Fruit fly (Drosophila melanogaster) whole organism, embryonic: Measurements from ENCODE around the gene Cyp4d1.

Source experiments
- Ada2b ChIP-seq: fragments of 200-800 bp; sonication (Bioruptor generic); IDR thresholded peaks from 2 replicates; pipeline ENCODE4 v1.3.6; 2022; ENCODE audit warnings: missing biosample characterization, missing genetic modification characterization
- CG12104 ChIP-seq: fragments of 200-800 bp; sonication (Bioruptor generic); optimal IDR thresholded peaks from 3 replicates; lab custom pipeline; 2016; ENCODE audit warnings: missing biosample characterization, missing genetic modification characterization
- CG12236 ChIP-seq: fragments of 200-800 bp; sonication (Bioruptor generic); optimal IDR thresholded peaks from 2 replicates; lab custom pipeline; 2016; ENCODE audit warnings: missing biosample characterization, missing genetic modification characterization
- CG12299 ChIP-seq: fragments of 200-800 bp; sonication (Bioruptor generic); optimal IDR thresholded peaks from 2 replicates; lab custom pipeline; 2018; ENCODE audit warnings: missing biosample characterization, mild to moderate bottlenecking, missing genetic modification characterization
- CG12942 ChIP-seq: fragments of 200-800 bp; sonication (Bioruptor generic); optimal IDR thresholded peaks from 3 replicates; lab custom pipeline; 2016; ENCODE audit warnings: missing biosample characterization, missing genetic modification characterization
- CG13287 ChIP-seq: fragments of 200-800 bp; sonication (Bioruptor generic); IDR thresholded peaks from 2 replicates; pipeline ENCODE4 v1.3.6; 2022; ENCODE audit warnings: missing biosample characterization, missing genetic modification characterization; ENCODE audit not compliant: partially characterized antibody
- CG15011 ChIP-seq: fragments of 200-800 bp; sonication (Bioruptor generic); optimal IDR thresholded peaks from 3 replicates; lab custom pipeline; 2018; ENCODE audit warnings: missing biosample characterization, mild to moderate bottlenecking, missing genetic modification characterization
- CG17186 ChIP-seq: fragments of 200-800 bp; sonication (Bioruptor generic); optimal IDR thresholded peaks from 3 replicates; lab custom pipeline; 2017; ENCODE audit warnings: missing biosample characterization, missing genetic modification reagents, missing genetic modification characterization
- CG17328 ChIP-seq: fragments of 200-800 bp; sonication (Bioruptor generic); IDR thresholded peaks from 2 replicates; pipeline ENCODE4 v1.3.6; 2022; ENCODE audit warnings: missing biosample characterization, missing genetic modification characterization
- CG2199 ChIP-seq: fragments of 200-800 bp; sonication (Bioruptor generic); IDR thresholded peaks from 3 replicates; pipeline ENCODE4 v1.3.6; 2022; ENCODE audit warnings: missing biosample characterization, missing genetic modification characterization
- CG2889 ChIP-seq: fragments of 200-800 bp; sonication (Bioruptor generic); IDR thresholded peaks from 3 replicates; pipeline ENCODE4 v1.3.6; 2022; ENCODE audit warnings: missing biosample characterization, missing genetic modification characterization
- CG31441 ChIP-seq: fragments of 200-800 bp; sonication (Bioruptor generic); IDR thresholded peaks from 2 replicates; pipeline ENCODE4 v1.3.6; 2022; ENCODE audit warnings: missing biosample characterization, missing genetic modification characterization
- CG3163 ChIP-seq: fragments of 200-800 bp; sonication (Bioruptor generic); optimal IDR thresholded peaks from 3 replicates; lab custom pipeline; 2016; ENCODE audit warnings: missing biosample characterization, missing genetic modification characterization
- CG33557 ChIP-seq: fragments of 200-800 bp; sonication (Bioruptor generic); optimal IDR thresholded peaks from 2 replicates; lab custom pipeline; 2019; ENCODE audit warnings: missing biosample characterization, mild to moderate bottlenecking, missing genetic modification characterization, moderate library complexity
- CG42726 ChIP-seq: fragments of 200-800 bp; sonication (Bioruptor generic); IDR thresholded peaks from 2 replicates; pipeline ENCODE4 v1.3.6; 2022; ENCODE audit warnings: missing biosample characterization, missing genetic modification characterization; ENCODE audit not compliant: partially characterized antibody
- CG6683 ChIP-seq: fragments of 200-800 bp; sonication (Bioruptor generic); optimal IDR thresholded peaks from 2 replicates; lab custom pipeline; 2017; ENCODE audit warnings: missing biosample characterization, mild to moderate bottlenecking, missing genetic modification characterization, missing genetic modification reagents
- CG8359 ChIP-seq: fragments of 200-800 bp; sonication (Bioruptor generic); optimal IDR thresholded peaks from 2 replicates; lab custom pipeline; 2017; ENCODE audit warnings: missing biosample characterization, mild to moderate bottlenecking, missing genetic modification characterization, borderline replicate concordance
- CG9932 ChIP-seq: fragments of 200-800 bp; sonication (Bioruptor generic); IDR thresholded peaks from 2 replicates; pipeline ENCODE4 v1.3.6; 2022; ENCODE audit warnings: missing biosample characterization, missing genetic modification characterization
- CTCF ChIP-seq: fragments of 200-800 bp; sonication (Bioruptor generic); optimal IDR thresholded peaks from 2 replicates; lab custom pipeline; 2017; ENCODE audit warnings: missing biosample characterization, mild to moderate bottlenecking, missing genetic modification characterization, moderate library complexity
- Chrac-16 ChIP-seq: fragments of 200-800 bp; sonication (Bioruptor generic); optimal IDR thresholded peaks from 3 replicates; lab custom pipeline; 2016; ENCODE audit warnings: missing biosample characterization, missing genetic modification characterization
- Dref ChIP-seq: fragments of 200-800 bp; sonication (Bioruptor generic); IDR thresholded peaks from 2 replicates; pipeline ENCODE4 v1.3.6; 2022; ENCODE audit warnings: missing biosample characterization, missing genetic modification characterization
- ERR ChIP-seq: fragments of 200-800 bp; sonication (Bioruptor generic); optimal IDR thresholded peaks from 2 replicates; lab custom pipeline; 2016; ENCODE audit warnings: missing biosample characterization, missing genetic modification characterization
- Gsc ChIP-seq: fragments of 200-800 bp; sonication (Bioruptor generic); IDR thresholded peaks from 2 replicates; pipeline ENCODE4 v1.3.6; 2022; ENCODE audit warnings: missing biosample characterization, missing genetic modification characterization
- Hmr ChIP-seq: fragments of 200-800 bp; sonication (Bioruptor generic); optimal IDR thresholded peaks from 3 replicates; lab custom pipeline; 2017; ENCODE audit warnings: mild to moderate bottlenecking, missing biosample characterization, missing genetic modification reagents, missing genetic modification characterization
- Hmx ChIP-seq: fragments of 200-800 bp; sonication (Bioruptor generic); optimal IDR thresholded peaks from 2 replicates; lab custom pipeline; 2016; ENCODE audit warnings: missing biosample characterization, missing genetic modification characterization
- Neu2 ChIP-seq: fragments of 200-800 bp; sonication (Bioruptor generic); optimal IDR thresholded peaks from 3 replicates; lab custom pipeline; 2016; ENCODE audit warnings: missing biosample characterization, missing genetic modification characterization, borderline replicate concordance
- Nf-YA ChIP-seq: fragments of 200-800 bp; sonication (Bioruptor generic); IDR thresholded peaks from 2 replicates; pipeline ENCODE4 v1.3.6; 2022; ENCODE audit warnings: missing biosample characterization, missing genetic modification characterization
- Oaz ChIP-seq: fragments of 200-800 bp; sonication (Bioruptor generic); IDR thresholded peaks from 2 replicates; pipeline ENCODE4 v1.3.6; 2022; ENCODE audit warnings: missing biosample characterization, missing genetic modification characterization
- Ravus ChIP-seq: fragments of 200-800 bp; sonication (Bioruptor generic); IDR thresholded peaks from 2 replicates; pipeline ENCODE4 v1.3.6; 2022; ENCODE audit warnings: missing biosample characterization, missing genetic modification characterization
- Six4 ChIP-seq: fragments of 200-800 bp; sonication (Bioruptor generic); optimal IDR thresholded peaks from 2 replicates; lab custom pipeline; 2016; ENCODE audit warnings: missing biosample characterization, missing genetic modification characterization
- Sry-δ ChIP-seq: fragments of 200-800 bp; sonication (Bioruptor generic); optimal IDR thresholded peaks from 2 replicates; lab custom pipeline; 2016; ENCODE audit warnings: missing biosample characterization, missing genetic modification characterization
- ac ChIP-seq: fragments of 200-800 bp; sonication (Bioruptor generic); optimal IDR thresholded peaks from 3 replicates; lab custom pipeline; 2017; ENCODE audit warnings: missing biosample characterization, mild to moderate bottlenecking, missing genetic modification characterization
- ara ChIP-seq: fragments of 200-800 bp; sonication (Bioruptor generic); IDR thresholded peaks from 2 replicates; pipeline ENCODE4 v1.3.6; 2022; ENCODE audit warnings: missing biosample characterization, missing genetic modification characterization
- bigmax ChIP-seq: fragments of 200-800 bp; sonication (Bioruptor generic); optimal IDR thresholded peaks from 2 replicates; lab custom pipeline; 2018; ENCODE audit warnings: missing biosample characterization, mild to moderate bottlenecking, missing genetic modification characterization
- bowl ChIP-seq: fragments of 200-800 bp; sonication (Bioruptor generic); IDR thresholded peaks from 2 replicates; pipeline ENCODE4 v1.3.6; 2022; ENCODE audit warnings: missing biosample characterization, missing genetic modification characterization
- ci ChIP-seq: fragments of 200-800 bp; sonication (Bioruptor generic); IDR thresholded peaks from 3 replicates; pipeline ENCODE4 v1.3.6; 2022; ENCODE audit warnings: missing biosample characterization, missing genetic modification characterization
- cwo ChIP-seq: fragments of 200-800 bp; sonication (Bioruptor generic); optimal IDR thresholded peaks from 3 replicates; lab custom pipeline; 2017; ENCODE audit warnings: missing biosample characterization, missing genetic modification characterization, mild to moderate bottlenecking, moderate library complexity, missing genetic modification reagents
- disco-r ChIP-seq: fragments of 200-800 bp; sonication (Bioruptor generic); optimal IDR thresholded peaks from 2 replicates; lab custom pipeline; 2016; ENCODE audit warnings: missing biosample characterization, missing genetic modification characterization
- eve ChIP-seq, 2 experiments: fragments of >200 bp; optimal IDR thresholded peaks; 2 replicates each; lab custom pipeline; 2017; ENCODE audit warnings: missing biosample characterization in 2 of 2, missing genetic modification characterization in 2 of 2
- gcm2 ChIP-seq: fragments of 200-800 bp; sonication (Bioruptor generic); optimal IDR thresholded peaks from 2 replicates; lab custom pipeline; 2016; ENCODE audit warnings: missing biosample characterization, missing genetic modification characterization
- ken ChIP-seq: fragments of 200-800 bp; sonication (Bioruptor generic); IDR thresholded peaks from 3 replicates; pipeline ENCODE4 v1.3.6; 2022; ENCODE audit warnings: missing biosample characterization, missing genetic modification characterization
- klu ChIP-seq: fragments of 200-800 bp; sonication (Bioruptor generic); IDR thresholded peaks from 2 replicates; pipeline ENCODE4 v1.3.6; 2022; ENCODE audit warnings: missing biosample characterization, missing genetic modification characterization
- lbe ChIP-seq: fragments of 200-800 bp; sonication (Bioruptor generic); optimal IDR thresholded peaks from 2 replicates; lab custom pipeline; 2016; ENCODE audit warnings: missing biosample characterization, mild to moderate bottlenecking, missing genetic modification characterization
- maf-S ChIP-seq: fragments of 200-800 bp; sonication (Bioruptor generic); optimal IDR thresholded peaks from 2 replicates; lab custom pipeline; 2016; ENCODE audit warnings: missing biosample characterization, missing genetic modification characterization
- mld ChIP-seq: fragments of 200-800 bp; sonication (Bioruptor generic); IDR thresholded peaks from 3 replicates; pipeline ENCODE4 v1.3.6; 2022; ENCODE audit warnings: missing biosample characterization, missing genetic modification characterization; ENCODE audit not compliant: partially characterized antibody
- pnt ChIP-seq: fragments of 200-800 bp; sonication (Bioruptor generic); optimal IDR thresholded peaks from 3 replicates; lab custom pipeline; 2016; ENCODE audit warnings: missing biosample characterization, missing genetic modification characterization
- pzg ChIP-seq: fragments of 200-800 bp; sonication (Bioruptor generic); optimal IDR thresholded peaks from 3 replicates; lab custom pipeline; 2018; ENCODE audit warnings: missing biosample characterization, mild to moderate bottlenecking, missing genetic modification characterization, moderate library complexity
- rib ChIP-seq: fragments of 200-800 bp; sonication (Bioruptor generic); IDR thresholded peaks from 2 replicates; pipeline ENCODE4 v1.3.6; 2022; ENCODE audit warnings: missing biosample characterization, missing genetic modification characterization
- sr ChIP-seq: fragments of 200-800 bp; sonication (Bioruptor generic); IDR thresholded peaks from 3 replicates; pipeline ENCODE4 v1.3.6; 2022; ENCODE audit warnings: missing biosample characterization, missing genetic modification characterization
- unpg ChIP-seq: fragments of 200-800 bp; sonication (Bioruptor generic); optimal IDR thresholded peaks from 3 replicates; lab custom pipeline; 2018; ENCODE audit warnings: missing biosample characterization, mild to moderate bottlenecking, missing genetic modification characterization, moderate library complexity
- zen ChIP-seq: fragments of 200-800 bp; sonication (Bioruptor generic); optimal IDR thresholded peaks from 3 replicates; lab custom pipeline; 2018; ENCODE audit warnings: missing biosample characterization, mild to moderate bottlenecking, missing genetic modification characterization, moderate library complexity

Cyp4d1 gene

DNA sequence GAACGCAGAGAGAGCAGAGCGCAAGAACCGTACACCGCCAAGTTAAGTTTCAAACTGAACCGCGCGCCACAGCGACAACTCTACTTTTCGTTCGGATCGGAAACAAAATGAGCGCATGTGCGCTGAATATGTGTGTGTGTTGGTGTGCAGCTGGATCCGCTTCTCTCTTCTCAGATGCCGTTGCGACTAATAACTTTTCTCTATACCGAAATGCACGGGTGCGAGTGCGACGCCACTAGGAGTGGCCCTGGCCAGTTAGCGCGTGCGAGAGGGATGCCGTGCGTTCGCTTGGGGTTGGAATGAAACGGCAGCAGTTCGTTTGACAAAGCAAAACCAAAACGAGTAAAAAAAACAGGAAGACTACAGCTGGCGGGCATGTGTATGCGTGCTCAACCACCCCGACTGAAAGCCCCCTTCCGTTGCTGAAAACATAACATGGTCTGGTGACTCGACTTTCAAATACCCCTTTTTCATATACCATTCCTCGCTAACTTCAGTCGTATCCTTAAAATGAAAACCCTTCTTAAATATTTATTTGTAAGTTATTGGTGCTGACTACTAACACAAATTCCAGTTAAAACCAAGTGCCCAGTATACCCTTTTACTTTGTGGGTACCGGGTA lies 25.0 kb downstream of the Cyp4d1 start (continued):
- peak; percentile 100 for TF ChIP-seq CG17328 (GFP tag; lab: Robert Waterston, UW)
- peak; percentile 100 for TF ChIP-seq ken (GFP tag; lab: Robert Waterston, UW)
- TF ChIP-seq disco-r (GFP tag; lab: Kevin White, UChicago), result peak; percentile 100
- TF ChIP-seq Sry-δ, result peak; percentile 90
- TF ChIP-seq CG2889, result peak; percentile 100
- TF ChIP-seq pnt (GFP tag; lab: Kevin White, UChicago), result peak; percentile 100
- peak; percentile 100 for TF ChIP-seq CG12299 (tag; lab: Kevin White, UChicago)
- TF ChIP-seq Oaz, result peak; percentile 100
- no peak for TF ChIP-seq mld (GFP tag; lab: Robert Waterston, UW)
- peak; percentile 100 for TF ChIP-seq unpg
- TF ChIP-seq sr (GFP tag; lab: Robert Waterston, UW), result peak; percentile 100
- peak; percentile 100 for TF ChIP-seq zen (tag; lab: Kevin White, UChicago)
- TF ChIP-seq CG12236 (GFP tag; lab: Kevin White, UChicago), result peak; percentile 100
- peak; percentile 98 for TF ChIP-seq Hmx (GFP tag; lab: Kevin White, UChicago)
- TF ChIP-seq Gsc (GFP tag; lab: Robert Waterston, UW), result peak; percentile 100
- TF ChIP-seq eve (GFP tag; optimal IDR thresholded peaks at IDR 0.05; lab: Kevin White, UChicago), result peak; percentile 100
- TF ChIP-seq CG13287 (GFP tag; lab: Robert Waterston, UW), result no peak
- peak; percentile 79 for TF ChIP-seq CTCF (GFP tag; lab: Kevin White, UChicago)
- TF ChIP-seq CG12104, result peak; percentile 100
- peak; percentile 100 for TF ChIP-seq CG12942 (GFP tag; lab: Kevin White, UChicago)
- TF ChIP-seq ERR (GFP tag; lab: Kevin White, UChicago), result peak; percentile 99
- peak; percentile 99 for TF ChIP-seq CG6683
- peak; percentile 100 for TF ChIP-seq CG2199
- TF ChIP-seq CG15011 (GFP tag; lab: Kevin White, UChicago), result peak; percentile 100
- peak; percentile 100 for TF ChIP-seq CG9932
- peak; percentile 100 for TF ChIP-seq klu (GFP tag; lab: Robert Waterston, UW)
- peak; percentile 100 for TF ChIP-seq Ravus (GFP tag; lab: Robert Waterston, UW)
- TF ChIP-seq Ada2b (GFP tag; lab: Robert Waterston, UW), result peak; percentile 100
- peak; percentile 100 for TF ChIP-seq Chrac-16 (GFP tag; lab: Kevin White, UChicago)
- peak; percentile 79 for TF ChIP-seq CG31441 (GFP tag; lab: Robert Waterston, UW)
- peak; percentile 100 for TF ChIP-seq ac (GFP tag; lab: Kevin White, UChicago)
- TF ChIP-seq bowl, result peak; percentile 100
- TF ChIP-seq gcm2, result peak; percentile 99
- TF ChIP-seq Neu2, result peak; percentile 100
- peak; percentile 100 for TF ChIP-seq maf-S (GFP tag; lab: Kevin White, UChicago)
- peak; percentile 100 for TF ChIP-seq ara (GFP tag; lab: Robert Waterston, UW)
- TF ChIP-seq cwo (GFP tag; lab: Kevin White, UChicago), result peak; percentile 98
- peak; percentile 60 for TF ChIP-seq pzg (GFP tag; lab: Kevin White, UChicago)
- peak; percentile 98 for TF ChIP-seq CG17186
- TF ChIP-seq ci (GFP tag; lab: Robert Waterston, UW), result peak; percentile 100
- peak; percentile 99 for TF ChIP-seq lbe (GFP tag; lab: Kevin White, UChicago)
- no peak for TF ChIP-seq CG42726 (GFP tag; lab: Robert Waterston, UW)
- peak; percentile 100 for TF ChIP-seq Six4
- TF ChIP-seq Dref (GFP tag; lab: Robert Waterston, UW), result peak; percentile 60
- peak; percentile 90 for TF ChIP-seq bigmax (GFP tag; lab: Kevin White, UChicago)
- peak; percentile 98 for TF ChIP-seq CG8359 (GFP tag; lab: Kevin White, UChicago)
- peak; percentile 100 for TF ChIP-seq Nf-YA (GFP tag; lab: Robert Waterston, UW)
- TF ChIP-seq CG33557 (GFP tag; lab: Kevin White, UChicago), result peak; percentile 100
- TF ChIP-seq Hmr (GFP tag; lab: Kevin White, UChicago), result peak; percentile 100
- TF ChIP-seq CG3163 (GFP tag; lab: Kevin White, UChicago), result peak; percentile 96
- peak; percentile 100 for TF ChIP-seq rib (GFP tag; lab: Robert Waterston, UW)
